Worm (Caenorhabditis elegans) whole organism, L4/young adult: ENCODE data around the gene C13A2.5.
"Not testable (repeated sequence)": the region's sequence is repeated elsewhere in the genome, so short reads cannot be mapped to it uniquely, and the experiment has no call there.

ENCODE experiments used
- W03F9.2 ChIP-seq: fragments of 150-350 bp; optimal IDR thresholded peaks from 2 replicates; lab custom pipeline; 2014; ENCODE audit warnings: missing biosample characterization, missing genetic modification characterization
- dao-5 ChIP-seq: sonication (generic microtip); optimal IDR thresholded peaks from 2 replicates; lab custom pipeline; 2016; ENCODE audit warnings: missing genotype, missing genetic modification characterization, moderate library complexity, missing compliant biosample characterization
- him-1 ChIP-seq: sonication (generic microtip); optimal IDR thresholded peaks from 2 replicates; lab custom pipeline; 2016; ENCODE audit warnings: missing genotype, missing genetic modification reagents, missing genetic modification characterization, missing compliant biosample characterization

Gene C13A2.5

DNA sequence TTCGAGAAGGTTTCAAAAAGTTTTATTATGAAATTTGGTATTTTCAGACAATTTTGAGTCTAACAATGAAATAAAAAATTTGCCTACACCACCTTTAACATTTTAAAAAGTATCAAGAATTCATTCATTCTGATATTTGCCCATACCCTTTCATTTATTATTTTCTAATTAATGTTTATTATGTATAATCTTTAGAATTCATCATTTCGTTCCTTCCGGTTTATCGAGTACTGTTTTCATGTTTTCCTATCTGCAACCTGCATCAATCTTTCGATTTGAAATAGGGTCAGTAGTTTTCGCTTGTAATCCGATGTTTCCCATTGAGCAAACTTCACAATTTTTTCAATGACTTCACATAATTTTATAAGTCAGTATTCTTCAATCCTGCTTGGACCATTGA is 6.2 kb upstream of the C13A2.5 start, which contains the start of gene C13A2.6:
Gene C13A2.6, plus strand, starts transcription at position 301 of the 400 bp plus-strand sequence.
- no peak for TF ChIP-seq him-1 (tag; lab: Kevin White, UChicago)
- no peak for TF ChIP-seq dao-5 (tag; lab: Kevin White, UChicago)
- no peak for TF ChIP-seq W03F9.2

DNA sequence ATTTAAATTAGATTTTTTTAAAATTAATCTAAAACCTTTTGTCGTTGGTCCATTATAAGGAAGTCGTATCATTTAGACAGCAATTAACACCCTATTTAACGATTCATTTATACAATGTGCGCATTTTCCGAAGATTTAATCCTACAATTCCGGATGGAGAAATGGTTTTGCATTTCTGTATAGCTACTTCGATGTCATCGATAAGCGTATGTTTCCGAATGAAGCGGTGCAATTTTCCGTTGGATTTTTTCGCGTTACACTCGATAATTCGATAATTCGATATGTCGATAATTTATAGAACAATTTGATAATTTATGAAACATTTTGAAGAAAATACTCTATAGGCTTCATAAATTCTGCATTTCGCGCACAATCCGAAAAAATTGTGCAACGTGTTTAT is 599 bp upstream of the C13A2.5 start, which contains the start of gene C13A2.10:
Gene C13A2.10, minus strand, starts transcription at position 101 of the 400 bp plus-strand sequence.
- TF ChIP-seq W03F9.2, result no peak
- no peak for TF ChIP-seq dao-5 (tag; lab: Kevin White, UChicago)
- TF ChIP-seq him-1 (tag; lab: Kevin White, UChicago), result no peak

DNA sequence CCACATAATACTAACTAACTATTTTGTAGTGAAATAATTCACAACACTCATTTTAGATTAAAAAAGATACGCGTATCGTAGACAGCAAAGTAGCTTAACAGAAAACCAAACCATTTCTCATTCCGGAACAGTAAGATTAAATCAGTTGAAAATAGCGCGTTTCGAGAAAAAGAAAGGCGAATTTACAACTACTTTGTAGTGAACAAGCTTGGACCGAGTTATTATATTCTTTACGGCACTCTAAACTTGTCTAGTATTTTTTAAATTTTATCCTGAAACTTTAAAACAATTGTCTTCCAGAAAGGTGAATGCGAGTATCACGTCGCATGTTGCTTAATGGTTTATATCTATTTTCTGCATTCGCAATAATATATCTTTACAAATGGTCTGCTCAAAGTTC is 3.5 kb downstream of the C13A2.5 start, which contains the start of gene C13A2.4:
Gene C13A2.4, plus strand, starts transcription at position 301 of the 400 bp plus-strand sequence.
- TF ChIP-seq him-1 (tag; lab: Kevin White, UChicago), result no peak
- no peak for TF ChIP-seq W03F9.2

DNA sequence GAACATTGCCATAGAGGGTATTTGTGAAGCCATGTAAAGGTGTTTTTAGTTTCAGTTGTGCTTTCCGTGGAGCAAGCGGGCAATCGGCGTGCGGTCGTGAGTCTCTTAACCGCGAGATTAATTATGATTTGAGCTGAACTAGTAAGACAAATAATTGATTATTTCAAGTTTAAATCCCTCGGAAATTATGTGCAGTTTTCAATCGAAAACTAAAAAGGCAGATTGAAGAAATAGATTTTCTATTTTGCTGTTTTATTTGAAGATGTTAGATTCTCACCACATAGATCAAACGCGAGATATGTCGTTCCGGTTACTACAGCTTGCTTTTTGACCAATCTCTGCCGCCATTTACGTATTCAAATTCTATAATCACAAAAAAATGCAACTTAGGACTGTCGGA is 6.4 kb downstream of the C13A2.5 start, which contains the start of gene C13A2.3:
Gene C13A2.3, plus strand, starts transcription at position 301 of the 400 bp plus-strand sequence.
- TF ChIP-seq W03F9.2, result no peak
- no peak for TF ChIP-seq him-1 (tag; lab: Kevin White, UChicago)
- no peak for TF ChIP-seq dao-5 (tag; lab: Kevin White, UChicago)

DNA sequence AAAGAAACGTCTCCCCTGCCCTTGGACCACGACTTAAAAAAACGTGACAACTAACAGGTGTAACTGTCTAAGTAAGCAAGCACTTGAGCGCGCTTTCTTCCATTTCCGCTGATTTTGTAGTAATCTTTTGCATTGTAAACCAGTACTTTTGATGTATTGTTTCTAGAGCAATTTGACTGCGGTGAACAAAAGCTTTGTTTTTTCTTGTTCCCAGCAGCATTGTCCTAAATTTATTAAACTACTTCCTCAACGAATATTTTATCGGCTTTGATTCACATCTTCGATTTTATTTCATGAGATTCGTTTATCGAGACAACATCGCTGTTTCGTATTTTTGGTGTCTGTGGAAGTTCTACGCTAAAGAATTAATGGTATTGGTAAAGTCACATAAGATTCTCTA is 13.1 kb downstream of the C13A2.5 start, which contains the start of gene C13A2.1:
Gene C13A2.1, plus strand, starts transcription at position 301 of the 400 bp plus-strand sequence.
- TF ChIP-seq W03F9.2, result no peak
- no peak for TF ChIP-seq him-1 (tag; lab: Kevin White, UChicago)

DNA sequence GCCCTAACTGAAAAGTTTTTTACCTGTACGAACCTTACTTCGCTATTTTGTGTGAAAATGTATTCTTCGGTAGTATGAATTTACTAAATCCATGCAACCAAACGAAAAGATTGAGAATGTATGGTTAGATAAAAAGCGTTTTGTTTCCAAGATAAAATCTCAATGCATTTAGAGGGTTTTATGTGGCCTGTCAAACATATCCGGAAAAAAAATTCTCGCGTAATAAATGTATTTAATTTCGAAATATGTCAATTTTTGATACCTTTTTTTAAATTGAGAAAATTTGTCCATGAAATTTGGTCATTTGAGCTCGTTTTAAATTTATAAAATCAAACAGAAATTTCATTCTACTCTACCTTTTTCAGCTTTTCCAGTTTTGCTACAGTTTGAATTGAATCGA is 19.7 kb downstream of the C13A2.5 start, which contains the start of gene F07G11.4:
Gene F07G11.4, minus strand, starts transcription at position 101 of the 400 bp plus-strand sequence.
- no peak for TF ChIP-seq him-1 (tag; lab: Kevin White, UChicago)
- no peak for TF ChIP-seq dao-5 (tag; lab: Kevin White, UChicago)
- no peak for TF ChIP-seq W03F9.2

DNA sequence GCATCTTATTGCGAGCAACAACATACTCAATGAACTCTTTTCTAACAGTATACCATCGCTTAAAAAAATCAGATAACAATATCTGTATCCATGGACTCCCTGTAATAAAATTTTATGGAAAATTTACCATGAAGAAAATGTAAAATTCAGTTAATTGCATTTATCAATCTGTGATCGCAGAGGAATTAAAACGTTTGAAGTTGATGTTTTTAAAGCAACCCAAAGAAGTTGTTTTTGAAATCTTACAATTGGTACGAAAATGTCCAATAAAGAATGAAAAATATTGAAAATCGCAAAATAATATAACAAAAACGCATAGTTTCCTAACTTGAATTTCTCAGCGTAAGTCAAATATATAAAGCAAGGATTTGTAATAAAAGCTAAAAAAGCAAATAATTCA is 21.7 kb downstream of the C13A2.5 start, which contains the start of gene srj-32:
Gene srj-32, minus strand, starts transcription at position 101 of the 400 bp plus-strand sequence.
- TF ChIP-seq W03F9.2, result no peak
- TF ChIP-seq him-1 (tag; lab: Kevin White, UChicago), result no peak
- no peak for TF ChIP-seq dao-5 (tag; lab: Kevin White, UChicago)

DNA sequence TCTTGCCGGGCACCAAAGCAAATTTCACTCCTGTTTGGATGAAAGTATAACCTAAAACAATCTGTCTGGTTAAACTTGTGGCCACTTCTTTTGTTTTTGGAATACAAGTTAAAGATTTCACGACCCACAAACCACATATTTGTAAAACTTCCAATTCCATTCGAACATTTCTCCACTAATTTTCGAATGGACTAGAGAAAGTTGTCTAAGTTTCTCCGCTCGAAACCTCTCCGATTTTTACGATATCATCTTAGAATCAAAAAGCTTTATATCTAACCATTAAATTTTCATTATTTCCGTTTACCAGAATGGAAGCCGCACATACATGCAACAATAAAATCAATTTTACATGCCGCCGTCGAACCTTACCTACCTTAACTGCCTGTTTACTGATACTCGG is 22.9 kb downstream of the C13A2.5 start, which contains the start of gene F07G11.3:
Gene F07G11.3, plus strand, starts transcription at position 301 of the 400 bp plus-strand sequence.
- TF ChIP-seq W03F9.2 (no peak), dao-5 (tag; lab: Kevin White, UChicago) (no peak), him-1 (tag; lab: Kevin White, UChicago) (no peak)

DNA sequence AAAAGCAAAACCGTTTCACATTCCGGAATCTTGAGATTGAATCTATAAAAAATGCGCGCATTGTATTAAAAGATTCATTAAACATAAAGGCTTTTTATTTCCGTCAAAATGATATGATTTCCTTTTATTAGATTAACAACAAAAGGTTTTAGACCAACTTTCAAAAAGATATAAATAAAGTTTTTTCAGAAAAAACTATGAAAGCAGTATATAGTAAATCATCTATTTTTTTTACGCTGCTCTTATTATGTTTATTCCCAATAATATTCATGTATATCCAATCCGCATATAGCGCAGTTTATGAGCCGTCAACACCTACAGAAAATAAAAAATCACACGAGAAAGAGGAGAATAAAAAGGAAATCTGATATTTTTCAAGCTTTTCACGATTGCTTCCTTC is 28.9 kb downstream of the C13A2.5 start, which contains the start of gene F07G11.2:
Gene F07G11.2, plus strand, starts transcription at position 301 of the 400 bp plus-strand sequence.
- not testable (repeated sequence) for TF ChIP-seq dao-5 (tag; lab: Kevin White, UChicago); him-1 (tag; lab: Kevin White, UChicago); W03F9.2

DNA sequence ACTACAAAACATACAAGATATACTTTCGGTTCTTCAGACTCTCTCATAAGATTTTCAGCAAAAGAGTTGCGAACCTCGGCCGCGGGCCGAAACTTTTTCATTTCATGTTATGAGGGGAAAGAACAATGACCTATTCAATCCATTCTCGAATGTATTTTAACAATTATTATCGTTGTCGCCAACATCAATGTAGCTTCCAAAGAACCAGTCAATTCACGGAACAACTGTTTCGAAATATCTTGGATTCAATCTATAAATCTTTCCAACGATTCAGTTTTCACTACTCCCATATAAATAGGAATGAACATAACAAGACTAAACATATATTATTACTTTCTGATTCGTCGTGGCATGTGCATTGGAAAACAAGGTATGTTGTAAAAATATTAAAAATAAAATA is 31.5 kb downstream of the C13A2.5 start, which contains the start of gene F07G11.1:
Gene F07G11.1, plus strand, starts transcription at position 301 of the 400 bp plus-strand sequence.
- TF ChIP-seq W03F9.2, result no peak
- no peak for TF ChIP-seq him-1 (tag; lab: Kevin White, UChicago)
- no peak for TF ChIP-seq dao-5 (tag; lab: Kevin White, UChicago)

DNA sequence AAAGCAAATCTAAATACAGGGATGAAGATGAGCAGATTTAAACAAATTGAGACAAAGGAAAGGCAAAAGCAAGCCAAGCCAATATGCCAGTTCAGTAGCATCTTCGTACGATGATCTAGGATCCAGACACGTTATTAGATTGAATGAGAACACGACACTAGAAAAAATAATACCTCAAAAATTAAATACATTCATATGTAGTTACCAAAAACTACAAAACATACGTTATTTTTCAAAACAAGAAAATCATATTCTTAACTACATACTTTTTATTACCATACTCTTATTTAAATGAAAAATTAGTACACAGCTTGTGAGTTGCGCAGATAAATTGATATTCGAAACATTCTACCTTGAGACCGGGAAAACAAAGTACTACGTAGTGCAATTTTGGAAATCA is 37.6 kb downstream of the C13A2.5 start, which contains the start of gene srx-6:
Gene srx-6, minus strand, starts transcription at position 101 of the 400 bp plus-strand sequence.
- TF ChIP-seq W03F9.2, result no peak
- TF ChIP-seq him-1 (tag; lab: Kevin White, UChicago), result no peak
- no peak for TF ChIP-seq dao-5 (tag; lab: Kevin White, UChicago)

DNA sequence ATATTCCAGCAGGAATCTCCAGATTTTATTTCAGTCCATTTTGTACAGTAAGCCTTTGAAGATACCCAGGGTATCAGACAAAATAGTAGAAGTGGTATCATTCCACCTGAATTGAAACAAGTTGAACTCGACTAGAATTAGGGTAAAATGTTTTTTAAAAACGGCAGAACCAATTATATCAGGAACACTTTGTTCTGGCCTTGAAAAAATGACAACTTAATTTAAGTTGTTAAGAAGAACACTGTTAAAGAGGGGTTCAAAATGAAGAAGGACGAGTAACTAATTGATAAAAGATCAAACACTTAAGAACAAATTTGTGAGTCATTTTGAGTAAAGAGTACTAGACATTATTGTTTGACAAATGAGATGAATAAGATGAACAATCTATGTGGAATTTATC is 45.3 kb downstream of the C13A2.5 start, which contains the start of gene lmd-4:
Gene lmd-4, minus strand, starts transcription at position 101 of the 400 bp plus-strand sequence.
- TF ChIP-seq W03F9.2, result no peak
- TF ChIP-seq him-1 (tag; lab: Kevin White, UChicago), result no peak
- TF ChIP-seq dao-5 (tag; lab: Kevin White, UChicago), result no peak

DNA sequence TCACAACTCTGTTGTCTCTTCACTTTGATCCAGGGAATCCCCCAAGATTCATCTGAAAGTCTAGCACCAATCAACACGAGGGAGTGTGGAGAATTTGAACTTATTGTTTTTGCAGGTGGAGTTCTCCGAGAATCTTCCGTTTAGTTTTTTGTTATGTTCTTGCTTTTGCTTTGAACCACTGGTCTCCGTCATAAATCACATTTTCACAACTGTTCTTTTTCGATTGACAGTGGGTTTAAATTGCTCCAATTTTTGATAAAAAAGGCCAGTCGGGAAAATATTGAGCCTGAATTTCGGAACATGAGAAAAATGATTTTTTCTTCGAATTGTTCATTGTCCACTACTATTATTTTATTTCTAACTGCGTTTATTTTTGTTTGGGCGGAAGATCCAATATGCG is 46.3 kb downstream of the C13A2.5 start, which contains the start of gene F10G2.10:
Gene F10G2.10, plus strand, starts transcription at position 301 of the 400 bp plus-strand sequence.
- TF ChIP-seq W03F9.2 (no peak), dao-5 (tag; lab: Kevin White, UChicago) (no peak), him-1 (tag; lab: Kevin White, UChicago) (no peak)

DNA sequence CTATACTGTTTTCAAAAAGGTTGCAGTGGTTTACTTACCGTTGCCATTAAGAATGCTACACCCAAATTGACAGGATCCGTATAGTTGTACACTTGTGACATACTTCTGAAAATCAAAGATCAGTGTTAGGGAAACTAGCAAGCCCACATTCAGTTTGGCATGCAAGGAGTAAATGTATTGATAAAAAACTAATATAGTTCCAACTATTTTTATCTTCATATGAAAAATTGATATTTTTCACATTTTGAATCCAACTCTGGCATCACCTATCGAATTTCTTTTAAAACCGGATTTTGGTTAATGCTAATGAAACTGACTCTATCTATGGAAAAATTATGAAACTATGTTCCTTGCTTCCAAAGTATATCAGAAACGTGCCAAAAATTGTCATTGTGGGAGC is 49.7 kb downstream of the C13A2.5 start, which contains the start of gene srx-92:
Gene srx-92, minus strand, starts transcription at position 101 of the 400 bp plus-strand sequence.
- no peak for TF ChIP-seq W03F9.2
- TF ChIP-seq him-1 (tag; lab: Kevin White, UChicago), result no peak
- no peak for TF ChIP-seq dao-5 (tag; lab: Kevin White, UChicago)
